Fruit fly (Drosophila melanogaster): ENCODE measurements around the gene CG5861.
A peak's percentile ranks its signal among the peaks of the same experiment; 100 is the strongest.

Gene CG5861

dm6 chr2L:16299466-16300311 is 7.4 kb downstream of the CG5861 start, which contains the start of the genes heix and CG17328:
Gene heix, minus strand, starts transcription at chr2L:16299858.
Gene CG17328, plus strand, starts transcription at chr2L:16299943.
- no peak for TF ChIP-seq CG8478 (optimal IDR thresholded peaks at IDR 0.05)
- TF ChIP-seq CTCF (optimal IDR thresholded peaks at IDR 0.05), result no peak

- TF ChIP-seq CG8478 (optimal IDR thresholded peaks at IDR 0.05) (no peak), CTCF (optimal IDR thresholded peaks at IDR 0.05) (no peak)
Observed at dm6 chr2L:16293703-16294233, 13.3 kb downstream of the CG5861 start, which contains the start of gene Cyp303a1. Gene Cyp303a1, plus strand, starts transcription at chr2L:16294183.

- no peak for TF ChIP-seq CG8478 (optimal IDR thresholded peaks at IDR 0.05)
- no peak for TF ChIP-seq CTCF (optimal IDR thresholded peaks at IDR 0.05)
Observed at dm6 chr2L:16292975-16293501, 14.1 kb downstream of the CG5861 start, which contains the start of gene CG13258. Gene CG13258, minus strand, starts transcription at chr2L:16293025.

dm6 chr2L:16290984-16291383 is 16.1 kb downstream of the CG5861 start, which contains the start of gene CG17329:
Gene CG17329, plus strand, starts transcription at chr2L:16291284.
- TF ChIP-seq CTCF (optimal IDR thresholded peaks at IDR 0.05) (no peak), CG8478 (optimal IDR thresholded peaks at IDR 0.05) (no peak)

dm6 chr2L:16288393-16288731 is 18.7 kb downstream of the CG5861 start:
- TF ChIP-seq CTCF (optimal IDR thresholded peaks at IDR 0.05), result no peak
- no peak for TF ChIP-seq CG8478 (optimal IDR thresholded peaks at IDR 0.05)

- TF ChIP-seq CG8478 (optimal IDR thresholded peaks at IDR 0.05), result no peak
- TF ChIP-seq CTCF (optimal IDR thresholded peaks at IDR 0.05), result peak; percentile 98
Observed at dm6 chr2L:16287602-16288392, 19.3 kb downstream of the CG5861 start, which contains the start of the genes crp and pkaap. Gene crp, minus strand, starts transcription at chr2L:16287730. Gene pkaap, plus strand, starts transcription at chr2L:16288290.

dm6 chr2L:16287006-16287601 is 20.0 kb downstream of the CG5861 start:
- no peak for TF ChIP-seq CTCF (optimal IDR thresholded peaks at IDR 0.05)
- no peak for TF ChIP-seq CG8478 (optimal IDR thresholded peaks at IDR 0.05)

dm6 chr2L:16286360-16287005 is 20.6 kb downstream of the CG5861 start:
- peak in 1 of 2 experiments; percentile 3 for TF ChIP-seq CTCF (optimal IDR thresholded peaks at IDR 0.05)
- TF ChIP-seq CG8478 (optimal IDR thresholded peaks at IDR 0.05), result no peak

dm6 chr2L:16285692-16286359 is 21.3 kb downstream of the CG5861 start:
- TF ChIP-seq CG8478 (optimal IDR thresholded peaks at IDR 0.05) (no peak), CTCF (optimal IDR thresholded peaks at IDR 0.05) (no peak)

dm6 chr2L:16284306-16285299 is 22.5 kb downstream of the CG5861 start:
- TF ChIP-seq CG8478 (optimal IDR thresholded peaks at IDR 0.05) (no peak), CTCF (optimal IDR thresholded peaks at IDR 0.05) (peak in 1 of 2 experiments; percentile 6)

dm6 chr2L:16282856-16283255 is 24.2 kb downstream of the CG5861 start:
- TF ChIP-seq CTCF (optimal IDR thresholded peaks at IDR 0.05) (no peak), CG8478 (optimal IDR thresholded peaks at IDR 0.05) (no peak)

- TF ChIP-seq CTCF (optimal IDR thresholded peaks at IDR 0.05) (no peak), CG8478 (optimal IDR thresholded peaks at IDR 0.05) (no peak)
Observed at dm6 chr2L:16282077-16282471, 25.0 kb downstream of the CG5861 start.

Data from S2 (cell line).